Fruit fly (Drosophila melanogaster): ENCODE results near the gene Atg3.

The Atg3 gene

dm6 chr3L:18768788-18769707 is 20.6 kb downstream of the Atg3 start (continued):
- TF ChIP-seq Mes4 (GFP tag; optimal IDR thresholded peaks at IDR 0.05), result no peak
- no peak for TF ChIP-seq luna (GFP tag; optimal IDR thresholded peaks at IDR 0.05)
- no peak for TF ChIP-seq Dp (GFP tag; optimal IDR thresholded peaks at IDR 0.05)
- TF ChIP-seq CG15269 (tag; optimal IDR thresholded peaks at IDR 0.05), result peak; percentile 86
- peak; percentile 55; the same call in 1 of the 2 replicates for TF ChIP-seq CG14667 (GFP tag; IDR thresholded peaks at IDR 0.05)
- peak; percentile 73 for TF ChIP-seq run (tag; optimal IDR thresholded peaks at IDR 0.05)
- TF ChIP-seq CG31224 (GFP tag; IDR thresholded peaks at IDR 0.05), result peak; percentile 37; the same call in 1 of the 2 replicates
- TF ChIP-seq Xbp1 (GFP tag; optimal IDR thresholded peaks at IDR 0.05), result peak; percentile 75
- TF ChIP-seq CG6854 (GFP tag; optimal IDR thresholded peaks at IDR 0.05), result peak; percentile 57
- peak; percentile 62 for TF ChIP-seq ems (GFP tag; optimal IDR thresholded peaks at IDR 0.05)
- no peak for TF ChIP-seq MBD-R2 (GFP tag; IDR thresholded peaks at IDR 0.05)
- TF ChIP-seq NK7.1 (GFP tag; optimal IDR thresholded peaks at IDR 0.05), result peak; percentile 43
- TF ChIP-seq B-H2 (GFP tag; optimal IDR thresholded peaks at IDR 0.05), result no peak
- peak; percentile 63 for TF ChIP-seq onecut (GFP tag; IDR thresholded peaks at IDR 0.05)
- no peak for TF ChIP-seq ftz-f1 (GFP tag; optimal IDR thresholded peaks at IDR 0.05)
- TF ChIP-seq Dbx (GFP tag; IDR thresholded peaks at IDR 0.05), result 0 out of 3 replicates have a peak, but pooled peaks have one; percentile 32
- peak; percentile 91 for TF ChIP-seq Sox100B (GFP tag; optimal IDR thresholded peaks at IDR 0.05)
- peak; percentile 78 for TF ChIP-seq CG18619 (GFP tag; optimal IDR thresholded peaks at IDR 0.05)
- peak; percentile 72 for TF ChIP-seq cwo (GFP tag; optimal IDR thresholded peaks at IDR 0.05)
- peak; percentile 85 for TF ChIP-seq CG7839 (tag; optimal IDR thresholded peaks at IDR 0.05)
- TF ChIP-seq CG15479 (GFP tag; optimal IDR thresholded peaks at IDR 0.05), result no peak
- TF ChIP-seq Fer3 (tag; optimal IDR thresholded peaks at IDR 0.05), result peak; percentile 58
- TF ChIP-seq unpg (GFP tag; optimal IDR thresholded peaks at IDR 0.05), result peak; percentile 72
- TF ChIP-seq lilli (GFP tag; optimal IDR thresholded peaks at IDR 0.05), result peak; percentile 70
- TF ChIP-seq jigr1 (GFP tag; IDR thresholded peaks at IDR 0.05), result 0 out of 3 replicates have a peak, but pooled peaks have one; percentile 58
- no peak for TF ChIP-seq ac (GFP tag; optimal IDR thresholded peaks at IDR 0.05)
- TF ChIP-seq CG16779 (GFP tag; IDR thresholded peaks at IDR 0.05), result no peak
- TF ChIP-seq trem (tag; optimal IDR thresholded peaks at IDR 0.05), result no peak
- TF ChIP-seq ham (GFP tag; IDR thresholded peaks at IDR 0.05), result no peak
- TF ChIP-seq Max (GFP tag; optimal IDR thresholded peaks at IDR 0.05), result peak; percentile 44
- peak; percentile 35 for TF ChIP-seq CG3847 (GFP tag; IDR thresholded peaks at IDR 0.05)
- peak; percentile 42; the same call in 1 of the 2 replicates for TF ChIP-seq Rx (GFP tag; IDR thresholded peaks at IDR 0.05)
- no peak for TF ChIP-seq aop (GFP tag; IDR thresholded peaks at IDR 0.05)
- peak; percentile 65 for TF ChIP-seq CG4424 (GFP tag; optimal IDR thresholded peaks at IDR 0.05)
- TF ChIP-seq sc (optimal IDR thresholded peaks at IDR 0.05), result no peak
- TF ChIP-seq sc (GFP tag; optimal IDR thresholded peaks at IDR 0.05), result peak; percentile 5
- peak; percentile 45; the same call in 1 of the 2 replicates for TF ChIP-seq sisA (GFP tag; IDR thresholded peaks at IDR 0.05)
- TF ChIP-seq MTF-1 (GFP tag; optimal IDR thresholded peaks at IDR 0.05; ENCODE audit: borderline replicate concordance), result peak; percentile 9
- no peak for TF ChIP-seq Bdp1 (GFP tag; optimal IDR thresholded peaks at IDR 0.05)
- no peak for TF ChIP-seq CG4282 (GFP tag; optimal IDR thresholded peaks at IDR 0.05)
- TF ChIP-seq CG17568 (GFP tag; optimal IDR thresholded peaks at IDR 0.05), result peak; percentile 70
- peak; percentile 41 for TF ChIP-seq CG10979 (tag; optimal IDR thresholded peaks at IDR 0.05)
- TF ChIP-seq CG18011 (GFP tag; optimal IDR thresholded peaks at IDR 0.05), result peak; percentile 48
- TF ChIP-seq CG6254 (GFP tag; optimal IDR thresholded peaks at IDR 0.05), result no peak
- TF ChIP-seq CG7786 (GFP tag; optimal IDR thresholded peaks at IDR 0.05), result peak; percentile 27
- peak; percentile 66; the same call in 2 of the 3 replicates for TF ChIP-seq CG11093 (GFP tag; IDR thresholded peaks at IDR 0.05)
- TF ChIP-seq Jarid2 (GFP tag; optimal IDR thresholded peaks at IDR 0.05), result peak; percentile 47
- TF ChIP-seq CG8290 (GFP tag; optimal IDR thresholded peaks at IDR 0.05), result no peak
- TF ChIP-seq CG8290 (tag; optimal IDR thresholded peaks at IDR 0.05), result no peak

All from whole organism, embryonic.